Fruit fly (Drosophila melanogaster) whole organism, adult: ENCODE results near the gene CG17124.

Source experiments
- CG11617 ChIP-seq: fragments of 200-800 bp; sonication (Bioruptor generic); optimal IDR thresholded peaks from 2 replicates; lab custom pipeline; 2017; ENCODE audit warnings: mild to moderate bottlenecking, missing biosample characterization, missing genetic modification reagents, missing genetic modification characterization
- CG12768 ChIP-seq: fragments of 200-800 bp; sonication (Bioruptor generic); optimal IDR thresholded peaks from 2 replicates; lab custom pipeline; 2017; ENCODE audit warnings: missing biosample characterization, missing genetic modification characterization, mild to moderate bottlenecking, moderate library complexity, missing genetic modification reagents
- CG14711 ChIP-seq: fragments of 200-800 bp; sonication (Bioruptor generic); optimal IDR thresholded peaks from 2 replicates; lab custom pipeline; 2018; ENCODE audit warnings: missing biosample characterization, mild to moderate bottlenecking, missing genetic modification characterization, moderate library complexity
- CG1620 ChIP-seq: fragments of 200-800 bp; sonication (Bioruptor generic); optimal IDR thresholded peaks from 2 replicates; lab custom pipeline; 2016; ENCODE audit warnings: missing biosample characterization, missing genetic modification characterization
- CG33017 ChIP-seq: fragments of 200-800 bp; sonication (Bioruptor generic); optimal IDR thresholded peaks from 2 replicates; lab custom pipeline; 2018; ENCODE audit warnings: missing biosample characterization, mild to moderate bottlenecking, missing genetic modification characterization, moderate library complexity
- CG5204 ChIP-seq: fragments of 200-800 bp; sonication (Bioruptor generic); optimal IDR thresholded peaks from 2 replicates; lab custom pipeline; 2016; ENCODE audit warnings: missing biosample characterization, missing genetic modification characterization
- CG7045 ChIP-seq: fragments of 200-800 bp; sonication (Bioruptor generic); optimal IDR thresholded peaks from 2 replicates; lab custom pipeline; 2017; ENCODE audit warnings: missing biosample characterization, mild to moderate bottlenecking, missing genetic modification characterization
- CG7101 ChIP-seq: fragments of 200-800 bp; sonication (Bioruptor generic); optimal IDR thresholded peaks from 2 replicates; lab custom pipeline; 2018; ENCODE audit warnings: missing biosample characterization, mild to moderate bottlenecking, missing genetic modification characterization, moderate library complexity
- Clk ChIP-seq: fragments of 200-800 bp; sonication (Bioruptor generic); optimal IDR thresholded peaks from 2 replicates; lab custom pipeline; 2017; ENCODE audit warnings: missing biosample characterization, missing genetic modification characterization
- Crg-1 ChIP-seq: fragments of 200-800 bp; sonication (Bioruptor generic); optimal IDR thresholded peaks from 2 replicates; lab custom pipeline; 2016; ENCODE audit warnings: missing biosample characterization, missing genetic modification characterization
- Hr96 ChIP-seq: fragments of 200-800 bp; sonication (Bioruptor generic); optimal IDR thresholded peaks from 2 replicates; lab custom pipeline; 2016; ENCODE audit warnings: missing biosample characterization, missing genetic modification characterization
- Mnt ChIP-seq: fragments of 200-800 bp; sonication (Bioruptor generic); optimal IDR thresholded peaks from 2 replicates; lab custom pipeline; 2016; ENCODE audit warnings: missing biosample characterization, mild to moderate bottlenecking, missing genetic modification characterization
- bab1 ChIP-seq: fragments of 200-800 bp; sonication (Bioruptor generic); optimal IDR thresholded peaks from 3 replicates; lab custom pipeline; 2019; ENCODE audit warnings: missing biosample characterization, mild to moderate bottlenecking, missing genetic modification characterization, moderate library complexity
- cic ChIP-seq: fragments of 200-800 bp; sonication (Bioruptor generic); optimal IDR thresholded peaks from 2 replicates; lab custom pipeline; 2017; ENCODE audit warnings: missing biosample characterization, mild to moderate bottlenecking, missing genetic modification characterization, moderate library complexity
- cnc ChIP-seq, 2 experiments: fragments of >200 bp; optimal IDR thresholded peaks; 2 replicates each; lab custom pipeline; 2017
- kay ChIP-seq: fragments of 200-800 bp; sonication (Bioruptor generic); peaks from one replicate; lab custom pipeline; 2016; ENCODE audit warnings: missing biosample characterization, missing genetic modification characterization, borderline replicate concordance
- ovo ChIP-seq: fragments of 200-800 bp; sonication (Bioruptor generic); optimal IDR thresholded peaks from 2 replicates; lab custom pipeline; 2016; ENCODE audit warnings: missing biosample characterization, missing genetic modification characterization
- pad ChIP-seq: fragments of 200-800 bp; sonication (Bioruptor generic); optimal IDR thresholded peaks from 3 replicates; lab custom pipeline; 2017; ENCODE audit warnings: missing biosample characterization, missing genetic modification characterization, mild to moderate bottlenecking, moderate library complexity, missing genetic modification reagents
- tj ChIP-seq: fragments of 200-800 bp; sonication (Bioruptor generic); optimal IDR thresholded peaks from 3 replicates; lab custom pipeline; 2017; ENCODE audit warnings: missing biosample characterization, mild to moderate bottlenecking, missing genetic modification characterization, moderate library complexity
- toe ChIP-seq: fragments of 200-800 bp; sonication (Bioruptor generic); optimal IDR thresholded peaks from 2 replicates; lab custom pipeline; 2016; ENCODE audit warnings: missing biosample characterization, missing genetic modification characterization

CG17124 gene

DNA sequence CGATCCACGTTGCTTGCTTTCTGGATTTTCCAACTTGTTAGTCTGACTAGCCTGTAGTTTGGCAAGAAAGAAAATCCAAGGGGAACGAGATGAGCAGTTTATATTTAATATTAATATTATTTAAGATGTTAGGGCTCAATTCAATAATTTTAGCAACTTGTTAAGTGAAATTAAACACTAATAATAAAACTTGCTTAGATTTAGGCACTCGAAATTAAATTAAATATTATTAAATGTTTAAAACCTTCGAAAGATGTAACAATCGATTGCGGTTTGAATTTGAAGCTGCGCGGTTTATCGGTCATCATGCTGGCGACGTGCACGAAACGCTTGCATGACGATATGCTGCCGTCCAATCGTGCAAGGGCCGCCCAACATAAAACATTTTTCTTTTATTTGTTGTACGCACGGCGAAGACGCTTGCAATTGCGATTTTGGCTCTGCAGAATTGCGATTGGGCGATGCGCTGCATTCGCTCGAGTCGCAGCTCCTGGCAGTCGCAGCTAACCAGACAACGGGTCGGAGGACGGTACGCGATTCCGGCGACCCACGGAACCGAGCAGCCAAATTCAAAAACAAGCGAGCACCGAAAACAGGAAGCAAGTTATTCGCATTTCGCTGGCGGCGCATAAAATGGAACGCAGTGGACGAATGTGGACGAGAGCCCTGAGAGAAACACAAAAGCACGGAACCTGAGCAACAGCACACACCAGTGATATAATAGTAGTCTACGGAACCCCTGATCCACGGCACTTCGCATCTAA, 18.9 kb downstream of the CG17124 start, which contains the start of the genes Vha16-5 and CG12299:
Gene Vha16-5 (minus strand): TSS at position 51 of the 764 bp plus-strand sequence.
Gene CG12299 (plus strand): TSS at position 353 of the 764 bp plus-strand sequence.
- TF ChIP-seq tj (GFP tag; lab: Kevin White, UChicago) (peak; percentile 75), bab1 (GFP tag; lab: Kevin White, UChicago) (peak; percentile 97), Crg-1 (GFP tag; lab: Kevin White, UChicago) (peak; percentile 30), CG7045 (peak; percentile 10), pad (GFP tag; lab: Kevin White, UChicago) (peak; percentile 31), CG7101 (tag; lab: Kevin White, UChicago) (peak; percentile 33), Hr96 (GFP tag; lab: Kevin White, UChicago) (peak; percentile 58), CG11617 (peak; percentile 78), toe (GFP tag; lab: Kevin White, UChicago) (peak; percentile 65), CG1620 (GFP tag; lab: Kevin White, UChicago) (peak; percentile 75), Mnt (peak; percentile 59), CG33017 (tag; lab: Kevin White, UChicago) (no peak), CG5204 (GFP tag; lab: Kevin White, UChicago) (peak; percentile 58), CG14711 (peak; percentile 38), CG12768 (GFP tag; lab: Kevin White, UChicago) (peak; percentile 0), kay (GFP tag; lab: Kevin White, UChicago) (no peak), cic (GFP tag; lab: Kevin White, UChicago) (no peak), Clk (GFP tag; lab: Kevin White, UChicago) (no peak)

DNA sequence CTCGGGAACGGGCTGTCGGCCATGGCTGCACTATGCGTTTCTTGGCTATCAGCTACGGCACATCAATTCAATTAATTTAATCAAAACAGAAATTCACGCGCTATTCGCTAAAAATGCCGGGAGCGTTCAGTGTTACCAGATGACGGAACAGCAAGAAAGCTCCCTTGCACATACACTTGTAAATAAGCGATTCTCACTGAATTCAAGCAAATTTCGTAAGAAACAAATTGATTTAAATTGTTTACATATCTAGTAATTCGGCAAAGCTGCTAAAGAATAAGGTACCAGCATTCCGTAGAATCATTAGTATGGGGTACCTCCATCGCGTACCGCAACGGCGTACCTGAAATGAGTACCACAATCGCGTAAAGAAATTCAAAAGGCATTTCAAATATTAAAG, 20.2 kb downstream of the CG17124 start, which contains the start of gene Nup107:
Gene Nup107 (minus strand): TSS at position 149 of the 400 bp plus-strand sequence.
- TF ChIP-seq kay (GFP tag; lab: Kevin White, UChicago): no peak
- no peak for TF ChIP-seq CG11617
- TF ChIP-seq CG1620 (GFP tag; lab: Kevin White, UChicago): no peak
- TF ChIP-seq cic (GFP tag; lab: Kevin White, UChicago): no peak
- TF ChIP-seq CG7101 (tag; lab: Kevin White, UChicago): no peak
- TF ChIP-seq Clk (GFP tag; lab: Kevin White, UChicago): no peak
- TF ChIP-seq CG12768 (GFP tag; lab: Kevin White, UChicago): no peak
- TF ChIP-seq pad (GFP tag; lab: Kevin White, UChicago): no peak
- TF ChIP-seq CG33017 (tag; lab: Kevin White, UChicago): no peak
- TF ChIP-seq cnc (optimal IDR thresholded peaks at IDR 0.05; lab: Kevin White, UChicago): no peak
- TF ChIP-seq Mnt: no peak
- TF ChIP-seq Crg-1 (GFP tag; lab: Kevin White, UChicago): no peak
- TF ChIP-seq bab1 (GFP tag; lab: Kevin White, UChicago): no peak
- TF ChIP-seq CG14711: no peak
- TF ChIP-seq ovo (GFP tag; lab: Kevin White, UChicago): no peak
- TF ChIP-seq CG7045: no peak

DNA sequence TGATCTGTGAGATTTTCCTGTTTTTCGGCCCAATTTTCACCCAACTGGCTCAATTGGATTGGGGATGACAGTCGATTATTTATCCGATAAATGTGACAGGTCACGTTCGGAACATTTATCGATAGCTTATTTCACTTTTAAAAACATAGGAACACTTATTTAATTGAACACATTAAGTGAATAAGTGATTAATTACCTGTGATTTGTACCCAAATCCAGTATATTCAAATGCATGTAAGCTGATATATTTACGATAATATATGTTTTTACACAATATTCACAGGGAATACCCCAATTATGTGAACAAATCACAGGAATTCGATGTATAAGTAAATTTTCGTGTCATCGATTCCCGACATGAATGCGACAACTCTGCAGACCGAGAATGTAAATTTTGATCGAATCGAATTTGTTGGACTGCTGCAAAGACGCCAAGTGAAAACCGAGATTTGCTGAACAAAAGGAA, 23.7 kb downstream of the CG17124 start, which contains the start of the genes EMC3 and Dpy-30L1:
Gene EMC3 (minus strand): TSS at position 81 of the 466 bp plus-strand sequence.
Gene Dpy-30L1 (plus strand): TSS at position 311 of the 466 bp plus-strand sequence.
- TF ChIP-seq CG14711 (peak; percentile 96), CG33017 (tag; lab: Kevin White, UChicago) (no peak), toe (GFP tag; lab: Kevin White, UChicago) (peak; percentile 70), pad (GFP tag; lab: Kevin White, UChicago) (peak; percentile 12), CG7045 (peak; percentile 2), ovo (GFP tag; lab: Kevin White, UChicago) (no peak), CG7101 (tag; lab: Kevin White, UChicago) (peak; percentile 41), CG12768 (GFP tag; lab: Kevin White, UChicago) (peak; percentile 20), Crg-1 (GFP tag; lab: Kevin White, UChicago) (peak; percentile 43), Hr96 (GFP tag; lab: Kevin White, UChicago) (peak; percentile 53), bab1 (GFP tag; lab: Kevin White, UChicago) (peak; percentile 79), CG5204 (GFP tag; lab: Kevin White, UChicago) (peak; percentile 58), CG11617 (peak; percentile 54), Mnt (peak; percentile 22), cic (GFP tag; lab: Kevin White, UChicago) (no peak), Clk (GFP tag; lab: Kevin White, UChicago) (no peak), cnc (optimal IDR thresholded peaks at IDR 0.05; lab: Kevin White, UChicago) (no peak), kay (GFP tag; lab: Kevin White, UChicago) (no peak), CG1620 (GFP tag; lab: Kevin White, UChicago) (peak; percentile 46), tj (GFP tag; lab: Kevin White, UChicago) (no peak)

DNA sequence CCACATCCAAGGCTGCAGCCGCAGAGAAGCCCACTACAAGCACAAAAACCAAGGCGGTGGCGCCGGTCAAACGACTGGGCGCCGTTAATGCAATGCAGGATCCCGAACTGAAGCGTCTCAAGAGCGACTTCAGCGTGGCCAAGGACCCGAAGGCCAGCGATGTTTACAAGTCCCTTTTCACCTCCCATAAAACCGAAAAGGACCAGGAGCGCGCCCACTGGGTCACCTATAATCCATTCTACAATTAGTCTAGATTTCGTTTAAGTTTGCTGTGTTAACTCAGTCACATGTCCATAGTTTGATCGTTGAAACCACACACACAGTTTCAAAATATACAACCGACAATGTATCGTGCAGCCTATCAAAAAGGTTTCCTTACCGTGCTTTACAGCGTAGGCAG, 26.2 kb downstream of the CG17124 start, which contains the start of gene CG17118:
Gene CG17118 (plus strand): TSS at position 301 of the 400 bp plus-strand sequence.
- no peak for TF ChIP-seq pad (GFP tag; lab: Kevin White, UChicago)
- TF ChIP-seq cnc (optimal IDR thresholded peaks at IDR 0.05; lab: Kevin White, UChicago): no peak
- no peak for TF ChIP-seq CG7101 (tag; lab: Kevin White, UChicago)
- TF ChIP-seq CG11617: no peak
- no peak for TF ChIP-seq Crg-1 (GFP tag; lab: Kevin White, UChicago)
- no peak for TF ChIP-seq ovo (GFP tag; lab: Kevin White, UChicago)
- no peak for TF ChIP-seq kay (GFP tag; lab: Kevin White, UChicago)
- no peak for TF ChIP-seq toe (GFP tag; lab: Kevin White, UChicago)
- no peak for TF ChIP-seq CG12768 (GFP tag; lab: Kevin White, UChicago)
- TF ChIP-seq cic (GFP tag; lab: Kevin White, UChicago): no peak
- TF ChIP-seq CG1620 (GFP tag; lab: Kevin White, UChicago): no peak
- no peak for TF ChIP-seq CG5204 (GFP tag; lab: Kevin White, UChicago)
- no peak for TF ChIP-seq bab1 (GFP tag; lab: Kevin White, UChicago)
- TF ChIP-seq Mnt: no peak
- TF ChIP-seq CG33017 (tag; lab: Kevin White, UChicago): no peak
- no peak for TF ChIP-seq Clk (GFP tag; lab: Kevin White, UChicago)
- TF ChIP-seq CG7045: no peak
- no peak for TF ChIP-seq tj (GFP tag; lab: Kevin White, UChicago)
- TF ChIP-seq CG14711: no peak
